Worm (Caenorhabditis elegans) whole organism, young adult: ENCODE results near the gene F09F9.1.

Source experiments
- B0261.1 ChIP-seq: sonication (generic microtip); optimal IDR thresholded peaks from 2 replicates; lab custom pipeline; 2016; ENCODE audit warnings: mild to moderate bottlenecking, missing genetic modification characterization, moderate library complexity, missing compliant biosample characterization
- B0336.3 ChIP-seq: fragments of 200-800 bp; sonication (Bioruptor generic); IDR thresholded peaks from 2 replicates; pipeline ENCODE4 v1.3.6; 2022; ENCODE audit warnings: missing genetic modification characterization, missing compliant biosample characterization
- C06A6.2 ChIP-seq: fragments of 200-800 bp; sonication (Bioruptor generic); conservative IDR thresholded peaks from 2 replicates; pipeline ENCODE4 v1.3.6; 2022; ENCODE audit warnings: missing genetic modification characterization, missing compliant biosample characterization
- C17E4.6 ChIP-seq: fragments of 200-800 bp; sonication (Bioruptor generic); IDR thresholded peaks from 2 replicates; pipeline ENCODE4 v1.3.6; 2022; ENCODE audit warnings: missing genetic modification reagents, missing genetic modification characterization, missing compliant biosample characterization
- F10E7.11 ChIP-seq: sonication (generic microtip); optimal IDR thresholded peaks from 2 replicates; lab custom pipeline; 2017; ENCODE audit warnings: mild to moderate bottlenecking, missing genetic modification characterization, moderate library complexity, missing compliant biosample characterization
- F23B12.7 ChIP-seq: sonication (generic microtip); optimal IDR thresholded peaks from 2 replicates; lab custom pipeline; 2017; ENCODE audit warnings: missing genetic modification characterization, mild to moderate bottlenecking, missing compliant biosample characterization, antibody characterized with exemption, moderate library complexity; ENCODE audit not compliant: insufficient read depth
- F37B4.10 ChIP-seq: fragments of 200-800 bp; sonication (Bioruptor generic); IDR thresholded peaks from 2 replicates; pipeline ENCODE4 v1.3.6; 2022; ENCODE audit warnings: missing genetic modification characterization, missing compliant biosample characterization
- Y53G8AR.9 ChIP-seq: fragments of 200-800 bp; sonication (Bioruptor generic); conservative IDR thresholded peaks from 2 replicates; pipeline ENCODE4 v1.3.6; 2022; ENCODE audit warnings: missing genetic modification reagents, missing genetic modification characterization, missing compliant biosample characterization
- Y79H2A.3 ChIP-seq: fragments of 200-800 bp; sonication (Bioruptor generic); conservative IDR thresholded peaks from 2 replicates; pipeline ENCODE4 v1.3.6; 2022; ENCODE audit warnings: missing genetic modification reagents, missing genetic modification characterization, missing compliant biosample characterization
- ama-1 ChIP-seq, 3 experiments: fragments of 150-350 bp in 1 of 3; sonication (generic microtip) in 2 of 3; optimal IDR thresholded peaks; 2 replicates each; lab custom pipeline; 2014 to 2018; ENCODE audit warnings: missing biosample characterization in 2 of 3, missing genetic modification characterization in 2 of 3, missing genetic modification reagents in 2 of 3
- aptf-2 ChIP-seq: fragments of 200-800 bp; sonication (Bioruptor generic); conservative IDR thresholded peaks from 2 replicates; pipeline ENCODE4 v1.3.6; 2022; ENCODE audit warnings: missing genetic modification reagents, missing genetic modification characterization, missing compliant biosample characterization
- athp-1 ChIP-seq: sonication (generic microtip); optimal IDR thresholded peaks from 2 replicates; lab custom pipeline; 2017; ENCODE audit warnings: mild to moderate bottlenecking, missing genetic modification characterization, missing compliant biosample characterization
- bed-1 ChIP-seq: fragments of 200-800 bp; sonication (Bioruptor generic); IDR thresholded peaks from 2 replicates; pipeline ENCODE4 v1.3.6; 2022; ENCODE audit warnings: missing genetic modification reagents, missing genetic modification characterization, missing compliant biosample characterization
- cebp-1 ChIP-seq, 2 experiments: fragments of 200-800 bp in 1 of 2; sonication (Bioruptor generic) in 1 of 2; sonication (generic microtip) in 1 of 2; IDR thresholded peaks in 1 of 2; optimal IDR thresholded peaks in 1 of 2; 2 replicates each; pipeline versions ENCODE4 v1.3.6 to Lab custom; 2017 to 2022; ENCODE audit warnings: missing compliant biosample characterization in 2 of 2, missing genetic modification characterization in 2 of 2, mild to moderate bottlenecking in 1 of 2, missing genetic modification reagents in 1 of 2, moderate library complexity in 1 of 2
- cebp-2 ChIP-seq: fragments of 200-800 bp; sonication (Bioruptor generic); IDR thresholded peaks from 2 replicates; pipeline ENCODE4 v1.3.6; 2022; ENCODE audit warnings: missing genetic modification characterization, missing compliant biosample characterization
- ceh-100 ChIP-seq: fragments of 200-800 bp; sonication (Bioruptor generic); IDR thresholded peaks from 2 replicates; pipeline ENCODE4 v1.3.6; 2022; ENCODE audit warnings: missing genetic modification reagents, missing genetic modification characterization, missing compliant biosample characterization
- ceh-40 ChIP-seq: fragments of 200-800 bp; sonication (Bioruptor generic); IDR thresholded peaks from 2 replicates; pipeline ENCODE4 v1.3.6; 2022; ENCODE audit warnings: missing genetic modification characterization, missing compliant biosample characterization
- dpl-1 ChIP-seq: fragments of 150-350 bp; optimal IDR thresholded peaks from 2 replicates; lab custom pipeline; 2014; ENCODE audit warnings: missing biosample characterization, missing genetic modification reagents, missing genetic modification characterization
- egrh-3 ChIP-seq: fragments of 200-800 bp; sonication (Bioruptor generic); IDR thresholded peaks from 2 replicates; pipeline ENCODE4 v1.3.6; 2022; ENCODE audit warnings: missing genetic modification reagents, missing genetic modification characterization, missing compliant biosample characterization
- gei-17 ChIP-seq: fragments of 200-800 bp; sonication (Bioruptor generic); optimal IDR thresholded peaks from 2 replicates; lab custom pipeline; 2018; ENCODE audit warnings: mild to moderate bottlenecking, missing genetic modification characterization, missing compliant biosample characterization
- him-1 ChIP-seq: sonication (generic microtip); optimal IDR thresholded peaks from 2 replicates; lab custom pipeline; 2016; ENCODE audit warnings: missing genotype, missing genetic modification reagents, missing genetic modification characterization, missing compliant biosample characterization
- hmg-20 ChIP-seq: fragments of 200-800 bp; sonication (Bioruptor generic); IDR thresholded peaks from 2 replicates; pipeline ENCODE4 v1.3.6; 2022; ENCODE audit warnings: missing genetic modification reagents, missing genetic modification characterization, missing compliant biosample characterization
- hrde-1 ChIP-seq: sonication (generic microtip); optimal IDR thresholded peaks from 2 replicates; lab custom pipeline; 2016; ENCODE audit warnings: missing genetic modification characterization, mild to moderate bottlenecking, missing compliant biosample characterization, moderate library complexity, missing genotype, missing genetic modification reagents, borderline replicate concordance
- hsf-1 ChIP-seq: fragments of 200-800 bp; sonication (Bioruptor generic); IDR thresholded peaks from 2 replicates; pipeline ENCODE4 v1.3.6; 2022; ENCODE audit warnings: missing genetic modification reagents, missing genetic modification characterization, missing compliant biosample characterization
- let-526 ChIP-seq: fragments of 200-800 bp; sonication (Bioruptor generic); IDR thresholded peaks from 2 replicates; pipeline ENCODE4 v1.3.6; 2022; ENCODE audit warnings: missing genetic modification reagents, missing genetic modification characterization, missing compliant biosample characterization
- lin-35 ChIP-seq, 3 experiments: fragments of 150-350 bp in 2 of 3; sonication (generic microtip) in 1 of 3; optimal IDR thresholded peaks; 2 replicates each; lab custom pipeline; 2014 to 2018; ENCODE audit warnings: missing biosample characterization in 3 of 3, missing genetic modification characterization in 3 of 3, missing genetic modification reagents in 3 of 3
- mel-28 ChIP-seq: sonication (generic microtip); optimal IDR thresholded peaks from 2 replicates; lab custom pipeline; 2016; ENCODE audit warnings: borderline replicate concordance, mild to moderate bottlenecking, missing genetic modification characterization, missing compliant biosample characterization
- nfya-2 ChIP-seq: fragments of 200-800 bp; sonication (Bioruptor generic); IDR thresholded peaks from 2 replicates; pipeline ENCODE4 v1.3.6; 2022; ENCODE audit warnings: missing genetic modification reagents, missing genetic modification characterization, missing compliant biosample characterization
- nfyb-1 ChIP-seq: fragments of 200-800 bp; sonication (Bioruptor generic); IDR thresholded peaks from 2 replicates; pipeline ENCODE4 v1.3.6; 2022; ENCODE audit warnings: missing genetic modification reagents, missing genetic modification characterization, missing compliant biosample characterization
- pha-4 ChIP-seq: fragments of 150-350 bp; sonication (generic microtip); optimal IDR thresholded peaks from 2 replicates; lab custom pipeline; 2014; ENCODE audit warnings: missing biosample characterization, missing genetic modification reagents, missing genetic modification characterization
- rcor-1 ChIP-seq: fragments of 200-800 bp; sonication (Bioruptor generic); IDR thresholded peaks from 2 replicates; pipeline ENCODE4 v1.3.6; 2022; ENCODE audit warnings: missing genetic modification reagents, missing genetic modification characterization, missing compliant biosample characterization
- repo-1 ChIP-seq: sonication (generic microtip); optimal IDR thresholded peaks from 2 replicates; lab custom pipeline; 2017; ENCODE audit warnings: mild to moderate bottlenecking, missing genetic modification characterization, missing compliant biosample characterization
- sea-2 ChIP-seq: fragments of 200-800 bp; sonication (Bioruptor generic); IDR thresholded peaks from 2 replicates; pipeline ENCODE4 v1.3.6; 2022; ENCODE audit warnings: missing genetic modification characterization, missing compliant biosample characterization
- somi-1 ChIP-seq: fragments of 200-800 bp; sonication (Bioruptor generic); optimal IDR thresholded peaks from 2 replicates; lab custom pipeline; 2018; ENCODE audit warnings: mild to moderate bottlenecking, missing genetic modification characterization, missing compliant biosample characterization
- tbp1 ChIP-seq: fragments of 200-800 bp; sonication (Bioruptor generic); optimal IDR thresholded peaks from 2 replicates; lab custom pipeline; 2018; ENCODE audit warnings: mild to moderate bottlenecking, missing genetic modification characterization, missing compliant biosample characterization
- unc-130 ChIP-seq: sonication (generic microtip); optimal IDR thresholded peaks from 2 replicates; lab custom pipeline; 2016; ENCODE audit warnings: missing genetic modification reagents, missing genetic modification characterization, missing compliant biosample characterization
- unc-62 ChIP-seq: fragments of 150-350 bp; optimal IDR thresholded peaks from 2 replicates; lab custom pipeline; 2014; ENCODE audit warnings: missing biosample characterization, missing genetic modification reagents, missing genetic modification characterization
- zfh-2 ChIP-seq: fragments of 200-800 bp; sonication (Bioruptor generic); conservative IDR thresholded peaks from 2 replicates; pipeline ENCODE4 v1.3.6; 2022; ENCODE audit warnings: missing genetic modification reagents, missing genetic modification characterization, missing compliant biosample characterization
- zim-3 ChIP-seq: sonication (generic microtip); optimal IDR thresholded peaks from 2 replicates; lab custom pipeline; 2017; ENCODE audit warnings: mild to moderate bottlenecking, missing genetic modification characterization, moderate library complexity, missing compliant biosample characterization
- ztf-22 ChIP-seq: fragments of 200-800 bp; sonication (Bioruptor generic); optimal IDR thresholded peaks from 2 replicates; lab custom pipeline; 2018; ENCODE audit warnings: mild to moderate bottlenecking, missing genetic modification characterization, moderate library complexity, missing compliant biosample characterization
- ztf-6 ChIP-seq: fragments of 200-800 bp; sonication (Bioruptor generic); IDR thresholded peaks from 2 replicates; pipeline ENCODE4 v1.3.6; 2022; ENCODE audit warnings: missing genetic modification reagents, missing genetic modification characterization, missing compliant biosample characterization

The F09F9.1 gene

ce11 chrX:4146046-4146445, 30.9 kb downstream of the F09F9.1 start:
- TF ChIP-seq dpl-1 (GFP tag; lab: Kevin White, UChicago) (no peak), ceh-40 (GFP tag; lab: Robert Waterston, UW) (0 out of 2 replicates have a peak, but pooled peaks have one; percentile 4), him-1 (tag; lab: Kevin White, UChicago) (no peak), Y79H2A.3 (GFP tag; lab: Robert Waterston, UW) (peak; percentile 54; the same call in 1 of the 2 replicates), let-526 (GFP tag; lab: Robert Waterston, UW) (0 out of 2 replicates have a peak, but pooled peaks have one; percentile 4), zim-3 (tag; lab: Kevin White, UChicago) (peak; percentile 31)

- TF ChIP-seq sea-2 (no peak), bed-1 (no peak), ztf-22 (GFP tag; lab: Kevin White, UChicago) (no peak), B0261.1 (no peak), nfya-2 (no peak), ama-1 (optimal IDR thresholded peaks at IDR 0.05; lab: Kevin White, UChicago) (peak; percentile 71), ama-1 (GFP tag; optimal IDR thresholded peaks at IDR 0.05; lab: Kevin White, UChicago) (peak in 1 of 2 experiments; percentile 36), F23B12.7 (no peak), ztf-6 (GFP tag; lab: Robert Waterston, UW) (no peak), lin-35 (GFP tag; optimal IDR thresholded peaks at IDR 0.05; lab: Kevin White, UChicago) (peak in 1 of 3 experiments; percentile 8), ceh-100 (peak; percentile 12; the same call in 1 of the 2 replicates), Y53G8AR.9 (GFP tag; lab: Robert Waterston, UW) (peak; percentile 7; the same call in 1 of the 2 replicates), B0336.3 (GFP tag; lab: Robert Waterston, UW) (peak; percentile 4; the same call in 1 of the 2 replicates)
Observed at ce11 chrX:4146798-4147543, 31.8 kb downstream of the F09F9.1 start.

- no peak for TF ChIP-seq tbp1
- TF ChIP-seq cebp-1 (GFP tag; IDR thresholded peaks at IDR 0.05; lab: Robert Waterston, UW), result no peak
- peak; percentile 60 for TF ChIP-seq cebp-1 (tag; optimal IDR thresholded peaks at IDR 0.05; lab: Kevin White, UChicago)
- no peak for TF ChIP-seq zfh-2 (GFP tag; lab: Robert Waterston, UW)
- no peak for TF ChIP-seq egrh-3 (GFP tag; lab: Robert Waterston, UW)
- TF ChIP-seq hmg-20 (GFP tag; lab: Robert Waterston, UW), result no peak; the same call in 1 of the 2 replicates
- no peak for TF ChIP-seq F37B4.10 (GFP tag; lab: Robert Waterston, UW)
- no peak for TF ChIP-seq ztf-22 (GFP tag; lab: Kevin White, UChicago)
- TF ChIP-seq somi-1 (GFP tag; lab: Kevin White, UChicago), result peak; percentile 11
- TF ChIP-seq hsf-1, result no peak
- TF ChIP-seq hrde-1 (tag; lab: Kevin White, UChicago), result no peak
- TF ChIP-seq nfyb-1 (GFP tag; lab: Robert Waterston, UW), result peak; percentile 81
- no peak for TF ChIP-seq aptf-2 (GFP tag; lab: Robert Waterston, UW)
- no peak for TF ChIP-seq C17E4.6
- peak; percentile 6 for TF ChIP-seq unc-130
- peak; percentile 26 for TF ChIP-seq gei-17 (GFP tag; lab: Kevin White, UChicago)
- no peak for TF ChIP-seq mel-28 (tag; lab: Kevin White, UChicago)
- TF ChIP-seq athp-1 (tag; lab: Kevin White, UChicago), result peak; percentile 75
- peak; percentile 71 for TF ChIP-seq zim-3 (tag; lab: Kevin White, UChicago)
- TF ChIP-seq unc-62 (GFP tag; lab: Kevin White, UChicago), result no peak
- TF ChIP-seq F10E7.11, result peak; percentile 50
- peak; percentile 69 for TF ChIP-seq repo-1 (tag; lab: Kevin White, UChicago)
- TF ChIP-seq C06A6.2 (GFP tag; lab: Robert Waterston, UW), result peak; percentile 27
- TF ChIP-seq bed-1, result no peak
- TF ChIP-seq cebp-2, result no peak
- no peak for TF ChIP-seq pha-4 (tag; lab: Kevin White, UChicago)
- TF ChIP-seq rcor-1 (GFP tag; lab: Robert Waterston, UW), result no peak; the same call in 1 of the 2 replicates
Observed at ce11 chrX:4147600-4148448, 32.7 kb downstream of the F09F9.1 start.
